Fruit fly (Drosophila melanogaster) whole organism, embryonic: ENCODE data around the gene CG32095.

Experiments
- Atf6 ChIP-seq: fragments of 200-800 bp; sonication (Bioruptor generic); IDR thresholded peaks from 2 replicates; pipeline ENCODE4 v1.3.6; 2022; ENCODE audit warnings: missing biosample characterization, missing genetic modification characterization
- Blimp-1 ChIP-seq: fragments of 200-800 bp; sonication (Bioruptor generic); optimal IDR thresholded peaks from 3 replicates; lab custom pipeline; 2018; ENCODE audit warnings: missing biosample characterization, missing genetic modification characterization, mild to moderate bottlenecking, moderate library complexity, missing genetic modification reagents
- CG10209 ChIP-seq: fragments of 200-800 bp; sonication (Bioruptor generic); optimal IDR thresholded peaks from 3 replicates; lab custom pipeline; 2017; ENCODE audit warnings: missing biosample characterization, mild to moderate bottlenecking, missing genetic modification characterization, missing genetic modification reagents
- CG10959 ChIP-seq: fragments of 200-800 bp; sonication (Bioruptor generic); IDR thresholded peaks from 2 replicates; pipeline ENCODE4 v1.3.6; 2022; ENCODE audit warnings: missing biosample characterization, missing genetic modification characterization
- CG11085 ChIP-seq: fragments of 200-800 bp; sonication (Bioruptor generic); IDR thresholded peaks from 2 replicates; pipeline ENCODE4 v1.3.6; 2022; ENCODE audit warnings: missing biosample characterization, missing genetic modification characterization
- CG11504 ChIP-seq: fragments of 200-800 bp; sonication (Bioruptor generic); optimal IDR thresholded peaks from 3 replicates; lab custom pipeline; 2019; ENCODE audit warnings: missing biosample characterization, mild to moderate bottlenecking, missing genetic modification characterization, moderate library complexity
- CG12769 ChIP-seq: fragments of 200-800 bp; sonication (Bioruptor generic); optimal IDR thresholded peaks from 2 replicates; lab custom pipeline; 2019; ENCODE audit warnings: missing biosample characterization, mild to moderate bottlenecking, missing genetic modification characterization, moderate library complexity
- CG14441 ChIP-seq: fragments of 200-800 bp; sonication (Bioruptor generic); IDR thresholded peaks from 2 replicates; pipeline ENCODE4 v1.3.6; 2022; ENCODE audit warnings: missing biosample characterization, missing genetic modification characterization
- CG17359 ChIP-seq: fragments of 200-800 bp; sonication (Bioruptor generic); optimal IDR thresholded peaks from 3 replicates; lab custom pipeline; 2018; ENCODE audit warnings: missing biosample characterization, mild to moderate bottlenecking, missing genetic modification characterization, moderate library complexity
- CG17361 ChIP-seq: fragments of 200-800 bp; sonication (Bioruptor generic); IDR thresholded peaks from 3 replicates; pipeline ENCODE4 v1.3.6; 2022; ENCODE audit warnings: missing biosample characterization, missing genetic modification characterization
- CG18599 ChIP-seq: fragments of 200-800 bp; sonication (Bioruptor generic); optimal IDR thresholded peaks from 3 replicates; lab custom pipeline; 2017; ENCODE audit warnings: missing biosample characterization, missing genetic modification characterization, mild to moderate bottlenecking, moderate library complexity, missing genetic modification reagents
- CG2120 ChIP-seq: fragments of 200-800 bp; sonication (Bioruptor generic); optimal IDR thresholded peaks from 3 replicates; lab custom pipeline; 2016; ENCODE audit warnings: missing biosample characterization, missing genetic modification characterization
- CG2678 ChIP-seq: fragments of 200-800 bp; sonication (Bioruptor generic); optimal IDR thresholded peaks from 3 replicates; lab custom pipeline; 2019; ENCODE audit warnings: missing biosample characterization, mild to moderate bottlenecking, missing genetic modification characterization, moderate library complexity
- CG2712 ChIP-seq: fragments of 200-800 bp; optimal IDR thresholded peaks from 3 replicates; lab custom pipeline; 2019; ENCODE audit warnings: missing biosample characterization, mild to moderate bottlenecking, missing genetic modification characterization, moderate library complexity
- CG32532 ChIP-seq: fragments of 200-800 bp; sonication (Bioruptor generic); IDR thresholded peaks from 2 replicates; pipeline ENCODE4 v1.3.6; 2022; ENCODE audit warnings: missing biosample characterization, missing genetic modification characterization
- CG3281 ChIP-seq: fragments of 200-800 bp; sonication (Bioruptor generic); optimal IDR thresholded peaks from 3 replicates; lab custom pipeline; 2017; ENCODE audit warnings: missing biosample characterization, mild to moderate bottlenecking, missing genetic modification characterization
- CG3847 ChIP-seq: fragments of 200-800 bp; sonication (Bioruptor generic); IDR thresholded peaks from 2 replicates; pipeline ENCODE4 v1.3.6; 2022; ENCODE audit warnings: missing biosample characterization, missing genetic modification characterization
- CG3995 ChIP-seq: fragments of 200-800 bp; sonication (Bioruptor generic); optimal IDR thresholded peaks from 3 replicates; lab custom pipeline; 2016; ENCODE audit warnings: missing biosample characterization, missing genetic modification characterization
- CG6791 ChIP-seq: fragments of 200-800 bp; sonication (Bioruptor generic); IDR thresholded peaks from 3 replicates; pipeline ENCODE4 v1.3.6; 2022; ENCODE audit warnings: missing biosample characterization, missing genetic modification characterization; ENCODE audit not compliant: partially characterized antibody
- CG7357 ChIP-seq: fragments of 200-800 bp; sonication (Bioruptor generic); IDR thresholded peaks from 3 replicates; pipeline ENCODE4 v1.3.6; 2022; ENCODE audit warnings: missing biosample characterization, missing genetic modification characterization
- CG7372 ChIP-seq: fragments of 200-800 bp; sonication (Bioruptor generic); IDR thresholded peaks from 2 replicates; pipeline ENCODE4 v1.3.6; 2022; ENCODE audit warnings: missing biosample characterization, missing genetic modification characterization
- CG7987 ChIP-seq: fragments of 200-800 bp; sonication (Bioruptor generic); optimal IDR thresholded peaks from 2 replicates; lab custom pipeline; 2018; ENCODE audit warnings: missing biosample characterization, mild to moderate bottlenecking, missing genetic modification characterization, moderate library complexity
- CG8290 ChIP-seq, 3 experiments: fragments of 200-800 bp; sonication (Bioruptor generic); optimal IDR thresholded peaks; 2 replicates each; lab custom pipeline; 2016 to 2019; ENCODE audit warnings: missing biosample characterization in 3 of 3, missing genetic modification characterization in 3 of 3, mild to moderate bottlenecking in 2 of 3, moderate library complexity in 1 of 3
- CG8944 ChIP-seq: fragments of 200-800 bp; sonication (Bioruptor generic); optimal IDR thresholded peaks from 3 replicates; lab custom pipeline; 2016; ENCODE audit warnings: missing biosample characterization, missing genetic modification characterization
- Dbx ChIP-seq: fragments of 200-800 bp; sonication (Bioruptor generic); IDR thresholded peaks from 3 replicates; pipeline ENCODE4 v1.3.6; 2022; ENCODE audit warnings: missing biosample characterization, missing genetic modification characterization
- Hand ChIP-seq: fragments of 200-800 bp; sonication (Bioruptor generic); optimal IDR thresholded peaks from 2 replicates; lab custom pipeline; 2017; ENCODE audit warnings: mild to moderate bottlenecking, missing biosample characterization, missing genetic modification reagents, missing genetic modification characterization
- Hr3 ChIP-seq: fragments of 200-800 bp; sonication (Bioruptor generic); optimal IDR thresholded peaks from 3 replicates; lab custom pipeline; 2016; ENCODE audit warnings: missing biosample characterization, missing genetic modification characterization
- Meics ChIP-seq: fragments of 200-800 bp; sonication (Bioruptor generic); optimal IDR thresholded peaks from 2 replicates; lab custom pipeline; 2017; ENCODE audit warnings: missing biosample characterization, mild to moderate bottlenecking, missing genetic modification characterization
- NfI ChIP-seq: fragments of 200-800 bp; sonication (Bioruptor generic); optimal IDR thresholded peaks from 3 replicates; lab custom pipeline; 2018; ENCODE audit warnings: missing biosample characterization, mild to moderate bottlenecking, missing genetic modification characterization, moderate library complexity
- Rfx ChIP-seq: fragments of 200-800 bp; sonication (Bioruptor generic); IDR thresholded peaks from 2 replicates; pipeline ENCODE4 v1.3.6; 2022; ENCODE audit warnings: missing biosample characterization, missing genetic modification characterization
- Scr ChIP-seq: fragments of 200-800 bp; sonication (Bioruptor generic); IDR thresholded peaks from 2 replicates; pipeline ENCODE4 v1.3.6; 2022; ENCODE audit warnings: missing biosample characterization, missing genetic modification characterization; ENCODE audit not compliant: partially characterized antibody
- bcd ChIP-seq: fragments of 200-800 bp; sonication (Bioruptor generic); optimal IDR thresholded peaks from 2 replicates; lab custom pipeline; 2017; ENCODE audit warnings: missing biosample characterization, mild to moderate bottlenecking, missing genetic modification characterization
- chn ChIP-seq: fragments of 200-800 bp; sonication (Bioruptor generic); optimal IDR thresholded peaks from 2 replicates; lab custom pipeline; 2016; ENCODE audit warnings: missing biosample characterization, missing genetic modification characterization
- cwo ChIP-seq: fragments of 200-800 bp; sonication (Bioruptor generic); optimal IDR thresholded peaks from 3 replicates; lab custom pipeline; 2017; ENCODE audit warnings: missing biosample characterization, missing genetic modification characterization, mild to moderate bottlenecking, moderate library complexity, missing genetic modification reagents
- fd3F ChIP-seq: fragments of 200-800 bp; sonication (Bioruptor generic); optimal IDR thresholded peaks from 2 replicates; lab custom pipeline; 2018; ENCODE audit warnings: missing biosample characterization, mild to moderate bottlenecking, missing genetic modification characterization, moderate library complexity
- gsb-n ChIP-seq: fragments of 200-800 bp; sonication (Bioruptor generic); optimal IDR thresholded peaks from 3 replicates; lab custom pipeline; 2018; ENCODE audit warnings: missing biosample characterization, mild to moderate bottlenecking, missing genetic modification characterization
- hbn ChIP-seq: fragments of 200-800 bp; sonication (Bioruptor generic); IDR thresholded peaks from 2 replicates; pipeline ENCODE4 v1.3.6; 2022; ENCODE audit warnings: missing biosample characterization, missing genetic modification characterization; ENCODE audit not compliant: partially characterized antibody
- jing ChIP-seq: fragments of 200-800 bp; sonication (Bioruptor generic); optimal IDR thresholded peaks from 2 replicates; lab custom pipeline; 2018; ENCODE audit warnings: missing biosample characterization, mild to moderate bottlenecking, missing genetic modification characterization
- klu ChIP-seq: fragments of 200-800 bp; sonication (Bioruptor generic); IDR thresholded peaks from 2 replicates; pipeline ENCODE4 v1.3.6; 2022; ENCODE audit warnings: missing biosample characterization, missing genetic modification characterization
- lab ChIP-seq: fragments of 200-800 bp; sonication (Bioruptor generic); optimal IDR thresholded peaks from 3 replicates; lab custom pipeline; 2017; ENCODE audit warnings: missing biosample characterization, missing genetic modification characterization, mild to moderate bottlenecking, moderate library complexity, missing genetic modification reagents
- org-1 ChIP-seq: fragments of 200-800 bp; sonication (Bioruptor generic); optimal IDR thresholded peaks from 2 replicates; lab custom pipeline; 2017; ENCODE audit warnings: missing biosample characterization, missing genetic modification characterization
- otp ChIP-seq: fragments of 200-800 bp; sonication (Bioruptor generic); IDR thresholded peaks from 3 replicates; pipeline ENCODE4, ENCODE4 v1.3.6; 2022; ENCODE audit warnings: missing biosample characterization, missing genetic modification characterization
- row ChIP-seq: fragments of 200-800 bp; sonication (Bioruptor generic); IDR thresholded peaks from 3 replicates; pipeline ENCODE4 v1.3.6; 2022; ENCODE audit warnings: missing biosample characterization, missing genetic modification characterization
- scrt ChIP-seq: fragments of 200-800 bp; sonication (Bioruptor generic); optimal IDR thresholded peaks from 2 replicates; lab custom pipeline; 2018; ENCODE audit warnings: missing biosample characterization, mild to moderate bottlenecking, missing genetic modification characterization, moderate library complexity
- sens ChIP-seq: fragments of 200-800 bp; sonication (Bioruptor generic); peaks from one replicate; lab custom pipeline; 2016; ENCODE audit warnings: missing biosample characterization, missing genetic modification characterization
- slbo ChIP-seq: fragments of 200-800 bp; sonication (Bioruptor generic); IDR thresholded peaks from 2 replicates; pipeline ENCODE4 v1.3.6; 2022; ENCODE audit warnings: missing biosample characterization, missing genetic modification characterization
- sug ChIP-seq: fragments of 200-800 bp; optimal IDR thresholded peaks from 2 replicates; lab custom pipeline; 2019; ENCODE audit warnings: missing biosample characterization, mild to moderate bottlenecking, missing genetic modification characterization, moderate library complexity
- wor ChIP-seq: fragments of 200-800 bp; sonication (Bioruptor generic); IDR thresholded peaks from 2 replicates; pipeline ENCODE4 v1.3.6; 2022; ENCODE audit warnings: missing biosample characterization, missing genetic modification characterization
- yki ChIP-seq: fragments of >200 bp; optimal IDR thresholded peaks from 3 replicates; lab custom pipeline; 2018
- z ChIP-seq: fragments of 200-800 bp; sonication (Bioruptor generic); IDR thresholded peaks from 3 replicates; pipeline ENCODE4 v1.3.6; 2022; ENCODE audit warnings: missing biosample characterization, missing genetic modification characterization

Gene CG32095

DNA sequence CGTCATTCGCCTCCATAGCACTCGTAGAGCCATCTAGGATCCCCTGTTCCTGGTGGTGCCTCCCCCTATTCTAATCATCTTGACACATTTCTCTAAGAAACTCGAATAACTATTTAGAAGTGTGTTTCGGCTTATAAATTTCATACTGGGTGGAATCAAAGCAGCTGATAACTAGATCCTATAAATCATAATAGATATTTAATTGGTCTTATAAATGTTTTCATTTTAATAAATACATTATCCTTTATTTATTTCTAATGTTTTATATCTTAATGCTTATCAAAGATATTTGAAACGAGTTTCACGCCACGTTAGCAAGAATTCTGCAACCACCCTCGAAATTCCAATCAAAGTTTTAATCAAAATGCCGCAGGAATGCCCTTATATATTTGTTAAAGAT is 45.7 kb upstream of the CG32095 start, which contains the start of gene CG5906:
Gene CG5906 (minus strand): TSS at position 101 of the 400 bp plus-strand sequence.
- TF ChIP-seq wor = no peak
- no peak for TF ChIP-seq yki (lab: Kevin White, UChicago)
- no peak for TF ChIP-seq CG7372 (GFP tag; lab: Robert Waterston, UW)
- TF ChIP-seq z = no peak
- TF ChIP-seq org-1 (GFP tag; lab: Kevin White, UChicago) = no peak
- no peak for TF ChIP-seq CG3847
- TF ChIP-seq CG17359 = no peak
- no peak for TF ChIP-seq Blimp-1 (GFP tag; lab: Kevin White, UChicago)
- TF ChIP-seq CG3995 (GFP tag; lab: Kevin White, UChicago) = no peak
- no peak for TF ChIP-seq otp (GFP tag; lab: Robert Waterston, UW)
- TF ChIP-seq Hr3 = no peak
- no peak for TF ChIP-seq Hand
- no peak for TF ChIP-seq CG6791 (GFP tag; lab: Robert Waterston, UW)
- TF ChIP-seq CG17361 = no peak

DNA sequence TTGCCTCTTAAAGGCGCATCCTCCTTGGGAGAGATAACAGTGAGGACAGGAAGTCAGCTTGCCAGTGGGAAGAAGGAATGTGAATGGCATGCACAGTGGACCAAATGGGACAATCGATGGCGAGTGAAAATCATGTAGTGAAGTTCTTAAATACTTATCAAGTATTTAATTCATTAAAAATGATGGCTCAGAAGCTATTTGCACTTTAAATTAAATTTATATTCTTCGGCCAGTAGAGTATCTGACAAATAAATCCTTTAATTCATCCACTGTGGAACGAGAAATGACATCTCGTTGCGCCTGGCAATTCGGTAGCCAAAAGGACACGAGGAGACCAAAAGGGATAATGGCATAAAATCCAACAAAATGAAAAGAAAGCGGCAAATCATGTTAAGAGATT is 43.8 kb upstream of the CG32095 start:
- peak; percentile 19 for TF ChIP-seq CG11504
- no peak for TF ChIP-seq CG7987 (GFP tag; lab: Kevin White, UChicago)
- TF ChIP-seq CG11085 (GFP tag; lab: Robert Waterston, UW) = no peak
- peak; percentile 55 for TF ChIP-seq CG18599
- no peak for TF ChIP-seq CG7357 (GFP tag; lab: Robert Waterston, UW)
- TF ChIP-seq Meics = peak; percentile 29
- TF ChIP-seq Scr = no peak
- TF ChIP-seq cwo (GFP tag; lab: Kevin White, UChicago) = peak; percentile 16
- TF ChIP-seq slbo = peak; percentile 55
- TF ChIP-seq CG8944 = no peak
- TF ChIP-seq CG32532 (GFP tag; lab: Robert Waterston, UW) = peak; percentile 40; the same call in 1 of the 2 replicates
- TF ChIP-seq CG8290 (GFP tag; optimal IDR thresholded peaks at IDR 0.05; lab: Kevin White, UChicago) = no peak
- TF ChIP-seq CG8290 (tag; optimal IDR thresholded peaks at IDR 0.05; lab: Kevin White, UChicago) = peak in 1 of 2 experiments; percentile 42
- peak; percentile 13 for TF ChIP-seq scrt (GFP tag; lab: Kevin White, UChicago)
- TF ChIP-seq klu (GFP tag; lab: Robert Waterston, UW) = no peak
- peak; percentile 39; the same call in 1 of the 2 replicates for TF ChIP-seq Rfx (GFP tag; lab: Robert Waterston, UW)
- no peak for TF ChIP-seq gsb-n (tag; lab: Kevin White, UChicago)
- TF ChIP-seq fd3F (GFP tag; lab: Kevin White, UChicago) = no peak
- no peak for TF ChIP-seq Dbx
- TF ChIP-seq sens = peak; percentile 64
- TF ChIP-seq sug (tag; lab: Kevin White, UChicago) = no peak
- TF ChIP-seq jing = no peak
- TF ChIP-seq chn (GFP tag; lab: Kevin White, UChicago) = no peak
- TF ChIP-seq CG2120 (GFP tag; lab: Kevin White, UChicago) = peak; percentile 58
- peak; percentile 39 for TF ChIP-seq Hand
- TF ChIP-seq Atf6 (GFP tag; lab: Robert Waterston, UW) = no peak
- TF ChIP-seq CG14441 (GFP tag; lab: Robert Waterston, UW) = peak; percentile 11; the same call in 1 of the 2 replicates
- TF ChIP-seq row = peak; percentile 33; the same call in 2 of the 3 replicates
- no peak for TF ChIP-seq hbn
- peak; percentile 44 for TF ChIP-seq CG2678 (tag; lab: Kevin White, UChicago)
- TF ChIP-seq CG2712 (tag; lab: Kevin White, UChicago) = no peak
- TF ChIP-seq CG10209 (GFP tag; lab: Kevin White, UChicago) = no peak
- TF ChIP-seq CG10959 (GFP tag; lab: Robert Waterston, UW) = 0 out of 2 replicates have a peak, but pooled peaks have one; percentile 11
- peak; percentile 39 for TF ChIP-seq lab (GFP tag; lab: Kevin White, UChicago)
- TF ChIP-seq bcd (GFP tag; lab: Kevin White, UChicago) = peak; percentile 1
- TF ChIP-seq CG3281 (GFP tag; lab: Kevin White, UChicago) = peak; percentile 2
- peak; percentile 51 for TF ChIP-seq CG12769 (tag; lab: Kevin White, UChicago)
- peak; percentile 3 for TF ChIP-seq NfI (GFP tag; lab: Kevin White, UChicago)
